Worm (Caenorhabditis elegans): ENCODE results near the gene nhr-114.

nhr-114 gene

DNA sequence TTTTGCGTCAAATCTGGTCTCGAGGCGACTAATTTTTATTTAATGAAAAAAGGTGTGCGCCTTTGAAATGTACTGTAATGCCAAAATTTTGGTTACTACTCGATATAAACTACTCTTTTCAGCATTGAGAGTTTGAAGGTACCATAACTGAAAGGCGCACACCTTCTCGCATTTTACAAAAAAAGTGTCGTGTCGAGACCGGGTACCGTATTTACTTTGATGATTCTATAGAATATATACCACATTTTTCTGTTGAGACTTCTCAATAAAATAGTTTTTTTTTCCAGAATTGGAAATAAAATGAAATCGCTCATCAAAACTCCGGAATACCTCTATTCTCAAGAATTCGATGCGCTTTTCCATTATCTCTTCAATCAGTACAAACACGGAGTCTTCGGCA lies 24.1 kb upstream of the nhr-114 start, which contains the start of gene Y45G5AM.4:
Gene Y45G5AM.4 (plus strand): TSS at position 301 of the 400 bp plus-strand sequence.
- no peak for TF ChIP-seq aly-1 (tag; optimal IDR thresholded peaks at IDR 0.05)
- TF ChIP-seq ets-7 (tag; optimal IDR thresholded peaks at IDR 0.05): no peak
- no peak for TF ChIP-seq pes-1 (GFP tag; IDR thresholded peaks at IDR 0.05)
- no peak for TF ChIP-seq tbx-11 (GFP tag; IDR thresholded peaks at IDR 0.05)
- no peak for TF ChIP-seq tra-4 (tag; optimal IDR thresholded peaks at IDR 0.05)
- no peak for TF ChIP-seq sea-1 (GFP tag; conservative IDR thresholded peaks at IDR 0.05)
- TF ChIP-seq ceh-13 (GFP tag; optimal IDR thresholded peaks at IDR 0.05): no peak
- TF ChIP-seq hmbx-1 (tag; optimal IDR thresholded peaks at IDR 0.05): no peak
- no peak for TF ChIP-seq B0310.2 (tag; optimal IDR thresholded peaks at IDR 0.05)
- no peak for TF ChIP-seq hnd-1 (tag; optimal IDR thresholded peaks at IDR 0.05)
- TF ChIP-seq hmg-4 (GFP tag; optimal IDR thresholded peaks at IDR 0.05): no peak
- TF ChIP-seq ceh-36 (tag; optimal IDR thresholded peaks at IDR 0.05): no peak
- no peak for TF ChIP-seq F13C5.2 (tag; optimal IDR thresholded peaks at IDR 0.05)
- TF ChIP-seq ama-1 (optimal IDR thresholded peaks at IDR 0.05): no peak
- no peak for TF ChIP-seq scrt-1 (GFP tag; IDR thresholded peaks at IDR 0.05)
- no peak for TF ChIP-seq flt-1 (GFP tag; IDR thresholded peaks at IDR 0.05)

- TF ChIP-seq flt-1 (GFP tag; IDR thresholded peaks at IDR 0.05): no peak
- no peak for TF ChIP-seq B0310.2 (tag; optimal IDR thresholded peaks at IDR 0.05)
- TF ChIP-seq tbx-37 (GFP tag; conservative IDR thresholded peaks at IDR 0.05): no peak
These were observed 22.5 kb upstream of the nhr-114 start, which contains the start of gene Y45G5AM.3 for ce11 chrV:4164504-4164959. Gene Y45G5AM.3, plus strand, starts transcription at chrV:4164554.

- TF ChIP-seq flt-1 (GFP tag; IDR thresholded peaks at IDR 0.05): no peak
- no peak for TF ChIP-seq ceh-13 (GFP tag; optimal IDR thresholded peaks at IDR 0.05)
- TF ChIP-seq ets-7 (tag; optimal IDR thresholded peaks at IDR 0.05): no peak
- no peak for TF ChIP-seq aly-1 (tag; optimal IDR thresholded peaks at IDR 0.05)
- no peak for TF ChIP-seq hnd-1 (tag; optimal IDR thresholded peaks at IDR 0.05)
- TF ChIP-seq ceh-36 (tag; optimal IDR thresholded peaks at IDR 0.05): no peak
- no peak for TF ChIP-seq tbx-11 (GFP tag; IDR thresholded peaks at IDR 0.05)
- no peak for TF ChIP-seq scrt-1 (GFP tag; IDR thresholded peaks at IDR 0.05)
- TF ChIP-seq F13C5.2 (tag; optimal IDR thresholded peaks at IDR 0.05): no peak
- TF ChIP-seq B0310.2 (tag; optimal IDR thresholded peaks at IDR 0.05): no peak
- TF ChIP-seq hmg-4 (GFP tag; optimal IDR thresholded peaks at IDR 0.05): no peak
- no peak for TF ChIP-seq tbx-37 (GFP tag; conservative IDR thresholded peaks at IDR 0.05)
- no peak for TF ChIP-seq pes-1 (GFP tag; IDR thresholded peaks at IDR 0.05)
- TF ChIP-seq hmbx-1 (tag; optimal IDR thresholded peaks at IDR 0.05): no peak
- TF ChIP-seq sea-1 (GFP tag; conservative IDR thresholded peaks at IDR 0.05): no peak
- TF ChIP-seq ama-1 (optimal IDR thresholded peaks at IDR 0.05): no peak
These were observed 19.0 kb upstream of the nhr-114 start for ce11 chrV:4168045-4168444.

ce11 chrV:4169658-4170057 lies 17.3 kb upstream of the nhr-114 start:
- no peak for TF ChIP-seq hmg-4 (GFP tag; optimal IDR thresholded peaks at IDR 0.05)
- no peak for TF ChIP-seq pes-1 (GFP tag; IDR thresholded peaks at IDR 0.05)
- TF ChIP-seq ama-1 (optimal IDR thresholded peaks at IDR 0.05): no peak
- TF ChIP-seq scrt-1 (GFP tag; IDR thresholded peaks at IDR 0.05): no peak
- TF ChIP-seq flt-1 (GFP tag; IDR thresholded peaks at IDR 0.05): no peak
- TF ChIP-seq B0310.2 (tag; optimal IDR thresholded peaks at IDR 0.05): no peak
- TF ChIP-seq hmbx-1 (tag; optimal IDR thresholded peaks at IDR 0.05): no peak
- TF ChIP-seq hnd-1 (tag; optimal IDR thresholded peaks at IDR 0.05): no peak
- no peak for TF ChIP-seq ceh-13 (GFP tag; optimal IDR thresholded peaks at IDR 0.05)
- no peak for TF ChIP-seq ceh-36 (tag; optimal IDR thresholded peaks at IDR 0.05)
- no peak for TF ChIP-seq ets-7 (tag; optimal IDR thresholded peaks at IDR 0.05)
- TF ChIP-seq F13C5.2 (tag; optimal IDR thresholded peaks at IDR 0.05): no peak
- TF ChIP-seq sea-1 (GFP tag; conservative IDR thresholded peaks at IDR 0.05): no peak
- TF ChIP-seq tra-4 (tag; optimal IDR thresholded peaks at IDR 0.05): no peak
- no peak for TF ChIP-seq tbx-37 (GFP tag; conservative IDR thresholded peaks at IDR 0.05)

- no peak for TF ChIP-seq ets-7 (tag; optimal IDR thresholded peaks at IDR 0.05)
- TF ChIP-seq B0310.2 (tag; optimal IDR thresholded peaks at IDR 0.05): no peak
- TF ChIP-seq F13C5.2 (tag; optimal IDR thresholded peaks at IDR 0.05): no peak
These were observed 16.9 kb upstream of the nhr-114 start, which contains the start of gene Y45G5AM.7 for ce11 chrV:4170138-4170537. Gene Y45G5AM.7, minus strand, starts transcription at chrV:4170238.

DNA sequence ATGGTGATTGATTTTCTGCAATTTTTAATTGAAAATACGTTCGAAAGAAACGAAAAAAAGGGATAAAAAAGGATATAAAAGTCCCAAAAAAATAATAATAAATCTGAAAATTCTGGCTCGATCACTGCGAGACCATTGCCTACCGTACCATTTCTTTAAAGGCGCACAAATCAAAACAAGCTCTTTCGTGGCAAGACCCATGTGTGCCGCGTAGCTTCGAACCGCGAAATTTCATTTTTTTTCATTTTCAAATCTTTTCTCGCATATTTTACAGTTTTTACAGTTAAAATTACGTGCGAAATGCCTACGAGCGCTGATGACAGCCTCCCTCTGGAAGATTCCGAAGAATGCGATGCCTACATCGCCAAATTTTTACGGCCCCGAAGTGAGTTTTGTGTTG lies 11.4 kb upstream of the nhr-114 start, which contains the start of the genes coh-4 and pid-5:
Gene coh-4 (minus strand): TSS at position 17 of the 400 bp plus-strand sequence.
Gene pid-5 (plus strand): TSS at position 259 of the 400 bp plus-strand sequence.
- TF ChIP-seq ceh-36 (tag; optimal IDR thresholded peaks at IDR 0.05): no peak
- no peak for TF ChIP-seq B0310.2 (tag; optimal IDR thresholded peaks at IDR 0.05)
- TF ChIP-seq ama-1 (optimal IDR thresholded peaks at IDR 0.05): no peak
- TF ChIP-seq tbx-37 (GFP tag; conservative IDR thresholded peaks at IDR 0.05): no peak
- TF ChIP-seq ets-7 (tag; optimal IDR thresholded peaks at IDR 0.05): no peak
- no peak for TF ChIP-seq flt-1 (GFP tag; IDR thresholded peaks at IDR 0.05)
- no peak for TF ChIP-seq sea-1 (GFP tag; conservative IDR thresholded peaks at IDR 0.05)
- no peak for TF ChIP-seq hmg-4 (GFP tag; optimal IDR thresholded peaks at IDR 0.05)

ce11 chrV:4181272-4181671 lies 5.7 kb upstream of the nhr-114 start:
- TF ChIP-seq tbx-37 (GFP tag; conservative IDR thresholded peaks at IDR 0.05): no peak
- TF ChIP-seq F13C5.2 (tag; optimal IDR thresholded peaks at IDR 0.05): no peak
- no peak for TF ChIP-seq pes-1 (GFP tag; IDR thresholded peaks at IDR 0.05)

ce11 chrV:4181727-4182126 lies 5.3 kb upstream of the nhr-114 start:
- TF ChIP-seq hmbx-1 (tag; optimal IDR thresholded peaks at IDR 0.05) (no peak), tbx-37 (GFP tag; conservative IDR thresholded peaks at IDR 0.05) (no peak), F13C5.2 (tag; optimal IDR thresholded peaks at IDR 0.05) (no peak), hmg-4 (GFP tag; optimal IDR thresholded peaks at IDR 0.05) (no peak), tra-4 (tag; optimal IDR thresholded peaks at IDR 0.05) (no peak), sea-1 (GFP tag; conservative IDR thresholded peaks at IDR 0.05) (peak; percentile 12; the same call in 1 of the 2 replicates), ets-7 (tag; optimal IDR thresholded peaks at IDR 0.05) (peak; percentile 6), ceh-36 (tag; optimal IDR thresholded peaks at IDR 0.05) (no peak), hnd-1 (tag; optimal IDR thresholded peaks at IDR 0.05) (no peak), scrt-1 (GFP tag; IDR thresholded peaks at IDR 0.05) (peak; percentile 64; the same call in 1 of the 2 replicates), pes-1 (GFP tag; IDR thresholded peaks at IDR 0.05) (peak; percentile 68), ama-1 (optimal IDR thresholded peaks at IDR 0.05) (no peak), ceh-13 (GFP tag; optimal IDR thresholded peaks at IDR 0.05) (peak; percentile 35)
